Worm (Caenorhabditis elegans): Measurements from ENCODE around the gene algn-9.
A peak's percentile ranks its signal among the peaks of the same experiment; 100 is the strongest.

Gene algn-9

DNA sequence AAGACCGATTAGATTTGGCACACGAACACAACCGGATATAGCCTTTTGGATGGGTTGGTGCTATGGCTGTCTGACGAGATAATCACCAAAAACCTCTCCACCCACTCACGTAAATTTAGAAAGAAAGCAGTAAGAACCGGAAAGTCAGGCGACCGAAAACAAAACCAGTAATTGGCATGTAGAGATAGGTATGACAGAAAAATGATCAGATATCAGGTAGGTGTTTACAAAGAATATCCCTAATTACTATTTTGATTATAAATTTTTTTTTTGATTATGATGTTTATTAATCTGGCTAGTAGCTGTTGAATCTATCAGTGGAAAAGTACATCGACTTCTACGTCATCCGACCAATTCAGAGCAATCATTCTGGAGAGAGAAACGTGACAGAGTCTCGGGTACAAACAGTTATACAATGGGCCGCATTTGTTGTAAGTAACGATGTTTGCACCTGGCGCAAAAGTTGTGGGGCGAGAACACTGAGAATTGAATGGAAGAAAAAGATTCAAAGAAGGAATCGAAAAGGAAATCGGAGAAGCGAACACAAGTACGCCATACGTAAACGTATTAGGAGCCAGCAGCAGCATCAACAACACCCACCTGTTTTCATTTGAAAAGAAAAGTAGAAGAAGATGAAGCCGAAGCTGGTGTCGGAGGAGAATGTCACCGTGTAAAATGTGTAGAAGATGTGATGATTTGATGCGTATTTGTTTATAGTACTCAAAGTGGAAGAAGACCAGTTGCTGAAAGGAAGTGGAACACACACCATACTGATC, 33.1 kb upstream of the algn-9 start:
- TF ChIP-seq nhr-71 (tag; optimal IDR thresholded peaks at IDR 0.05) (peak; percentile 58), dsc-1 (tag; optimal IDR thresholded peaks at IDR 0.05) (peak; percentile 32), ceh-63 (GFP tag; optimal IDR thresholded peaks at IDR 0.05) (no peak), skn-1 (tag; optimal IDR thresholded peaks at IDR 0.05) (peak; percentile 5), fkh-8 (tag; optimal IDR thresholded peaks at IDR 0.05) (peak; percentile 69), nhr-85 (tag) (peak; percentile 20), jun-1 (tag; optimal IDR thresholded peaks at IDR 0.05) (no peak), mef-2 (tag; optimal IDR thresholded peaks at IDR 0.05) (no peak), nhr-47 (tag; optimal IDR thresholded peaks at IDR 0.05) (peak; percentile 38), ceh-88 (GFP tag; IDR thresholded peaks at IDR 0.05) (no peak), mab-9 (GFP tag; IDR thresholded peaks at IDR 0.05) (no peak), rnt-1 (tag; optimal IDR thresholded peaks at IDR 0.05) (no peak), nhr-11 (tag; optimal IDR thresholded peaks at IDR 0.05) (no peak), pax-3 (tag; optimal IDR thresholded peaks at IDR 0.05) (no peak), hpl-2 (GFP tag; optimal IDR thresholded peaks at IDR 0.05) (no peak), unc-86 (tag; optimal IDR thresholded peaks at IDR 0.05) (no peak), ztf-4 (tag; optimal IDR thresholded peaks at IDR 0.05) (peak; percentile 23), sptf-1 (tag; optimal IDR thresholded peaks at IDR 0.05) (no peak), unc-30 (tag; optimal IDR thresholded peaks at IDR 0.05) (no peak), snu-23 (GFP tag; optimal IDR thresholded peaks at IDR 0.05) (peak; percentile 12), nhr-84 (tag; optimal IDR thresholded peaks at IDR 0.05) (no peak), ceh-82 (tag; optimal IDR thresholded peaks at IDR 0.05) (no peak), C16A3.4 (tag; optimal IDR thresholded peaks at IDR 0.05) (no peak), dpl-1 (GFP tag; optimal IDR thresholded peaks at IDR 0.05) (no peak), hlh-17 (GFP tag; optimal IDR thresholded peaks at IDR 0.05; ENCODE audit: borderline replicate concordance) (no peak), hlh-4 (tag; optimal IDR thresholded peaks at IDR 0.05) (no peak), tbx-2 (tag; optimal IDR thresholded peaks at IDR 0.05) (no peak), aly-2 (tag; optimal IDR thresholded peaks at IDR 0.05) (no peak), lin-35 (GFP tag; optimal IDR thresholded peaks at IDR 0.05) (no peak), nhr-90 (tag; optimal IDR thresholded peaks at IDR 0.05; ENCODE audit: poor library complexity) (peak; percentile 47), ama-1 (optimal IDR thresholded peaks at IDR 0.05) (peak; percentile 25), nhr-20 (tag; optimal IDR thresholded peaks at IDR 0.05) (peak; percentile 39), egl-13 (tag; optimal IDR thresholded peaks at IDR 0.05) (no peak), unc-98 (GFP tag; IDR thresholded peaks at IDR 0.05) (no peak), zag-1 (tag; optimal IDR thresholded peaks at IDR 0.05) (no peak), mdl-1 (tag; optimal IDR thresholded peaks at IDR 0.05) (peak in 1 of 2 experiments; percentile 35), fkh-10 (GFP tag; optimal IDR thresholded peaks at IDR 0.05) (no peak), elt-2 (tag; optimal IDR thresholded peaks at IDR 0.05) (peak; percentile 9), vab-15 (tag; optimal IDR thresholded peaks at IDR 0.05) (no peak), nhr-77 (tag; optimal IDR thresholded peaks at IDR 0.05) (no peak), egl-27 (tag; optimal IDR thresholded peaks at IDR 0.05) (no peak), snpc-4 (tag; optimal IDR thresholded peaks at IDR 0.05) (no peak), alr-1 (tag; optimal IDR thresholded peaks at IDR 0.05; ENCODE audit: borderline replicate concordance) (no peak), lir-3 (tag; optimal IDR thresholded peaks at IDR 0.05; ENCODE audit: poor library complexity) (no peak), mep-1 (tag; optimal IDR thresholded peaks at IDR 0.05) (peak; percentile 54), pag-3 (tag; optimal IDR thresholded peaks at IDR 0.05; ENCODE audit: borderline replicate concordance, insufficient read depth) (no peak), swsn-7 (tag; optimal IDR thresholded peaks at IDR 0.05) (peak; percentile 23), xbp-1 (tag; optimal IDR thresholded peaks at IDR 0.05) (peak; percentile 5), nhr-19 (GFP tag; conservative IDR thresholded peaks at IDR 0.05) (0 out of 2 replicates have a peak, but pooled peaks have one; percentile 19), nhr-76 (tag; optimal IDR thresholded peaks at IDR 0.05) (no peak), ets-5 (GFP tag; IDR thresholded peaks at IDR 0.05) (no peak), lin-15B (tag; optimal IDR thresholded peaks at IDR 0.05) (no peak)

Data from whole organism, L1 larva.